Fruit fly (Drosophila melanogaster) whole organism, wandering third instar larva: ENCODE results near the gene CG18178.

Experiments
- Dif ChIP-seq: fragments of 200-275, 200-300 bp; sonication (Bioruptor generic); optimal IDR thresholded peaks from 2 replicates; lab custom pipeline; 2018; ENCODE audit warnings: missing biosample characterization, missing genetic modification characterization; ENCODE audit not compliant: partially characterized antibody
- dsf ChIP-seq: sonication (Bioruptor generic); optimal IDR thresholded peaks from 2 replicates; lab custom pipeline; 2016; ENCODE audit warnings: missing biosample characterization, missing genetic modification characterization, borderline replicate concordance
- h ChIP-seq: fragments of 200-800 bp; sonication (Bioruptor generic); optimal IDR thresholded peaks from 3 replicates; lab custom pipeline; 2016; ENCODE audit warnings: missing biosample characterization, mild to moderate bottlenecking, missing genetic modification characterization
- pan ChIP-seq: fragments of >200 bp; optimal IDR thresholded peaks from 2 replicates; lab custom pipeline; 2017
- psq ChIP-seq: fragments of 200-800 bp; sonication (Bioruptor generic); optimal IDR thresholded peaks from 3 replicates; lab custom pipeline; 2017; ENCODE audit warnings: missing biosample characterization, mild to moderate bottlenecking, missing genetic modification characterization, moderate library complexity

- TF ChIP-seq psq, result no peak
- no peak for TF ChIP-seq h (GFP tag; lab: Kevin White, UChicago)
- TF ChIP-seq Dif (GFP tag; lab: Kevin White, UChicago), result no peak
- no peak for TF ChIP-seq pan (lab: Kevin White, UChicago)
- TF ChIP-seq dsf, result no peak
These were observed 47.6 kb downstream of the CG18178 start for dm6 chr3L:9671372-9671771.
